Worm (Caenorhabditis elegans): ENCODE data around the gene C29E4.15.

Gene C29E4.15

DNA sequence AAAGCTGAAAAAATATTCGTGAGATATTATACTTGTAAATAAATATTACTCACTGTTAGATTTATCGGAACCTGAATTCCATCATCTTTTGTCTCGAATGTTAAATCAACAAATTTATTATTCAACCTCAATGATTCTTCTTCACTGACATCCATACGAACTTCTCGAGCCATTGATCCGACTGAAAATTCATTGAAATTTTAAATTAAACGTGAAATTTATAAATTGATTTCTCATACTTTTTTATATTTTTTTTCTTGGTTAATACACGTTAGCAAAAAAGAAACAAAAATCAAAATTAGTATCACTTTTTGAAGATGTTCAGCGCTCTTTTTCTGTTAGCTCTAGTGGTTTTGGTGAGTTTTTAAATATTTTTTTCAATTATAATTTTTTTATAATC lies 32.6 kb upstream of the C29E4.15 start, which contains the start of gene C29E4.14 (continued):
- TF ChIP-seq F37B4.10 (GFP tag; IDR thresholded peaks at IDR 0.05) (no peak), Y79H2A.3 (GFP tag; conservative IDR thresholded peaks at IDR 0.05) (no peak)

DNA sequence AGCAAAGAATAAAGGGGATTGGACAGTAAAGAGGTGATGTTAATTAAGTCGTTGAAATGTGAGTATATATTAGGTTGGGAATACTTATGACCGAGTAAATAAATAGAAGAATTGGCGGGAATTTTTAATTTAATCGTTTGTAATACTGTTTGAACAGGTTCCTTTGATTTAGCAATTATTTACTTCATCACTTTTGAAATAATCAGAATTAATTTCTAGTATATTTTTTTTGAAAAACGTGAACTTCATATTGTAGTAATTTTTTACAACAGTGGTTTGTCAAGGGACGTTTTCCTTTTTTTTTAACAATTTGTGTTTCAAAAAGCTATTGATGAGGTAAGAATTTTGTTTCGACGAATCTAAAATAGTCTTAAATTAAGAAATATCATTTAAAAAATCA lies 30.2 kb upstream of the C29E4.15 start, which contains the start of gene C29E4.17:
Gene C29E4.17 (plus strand): TSS at position 301 of the 400 bp plus-strand sequence.
- TF ChIP-seq die-1 (tag; optimal IDR thresholded peaks at IDR 0.05), result no peak
- TF ChIP-seq sdz-38 (tag; optimal IDR thresholded peaks at IDR 0.05), result no peak
- TF ChIP-seq ztf-25 (GFP tag; IDR thresholded peaks at IDR 0.05), result no peak
- TF ChIP-seq Y56A3A.18 (GFP tag; IDR thresholded peaks at IDR 0.05), result no peak

DNA sequence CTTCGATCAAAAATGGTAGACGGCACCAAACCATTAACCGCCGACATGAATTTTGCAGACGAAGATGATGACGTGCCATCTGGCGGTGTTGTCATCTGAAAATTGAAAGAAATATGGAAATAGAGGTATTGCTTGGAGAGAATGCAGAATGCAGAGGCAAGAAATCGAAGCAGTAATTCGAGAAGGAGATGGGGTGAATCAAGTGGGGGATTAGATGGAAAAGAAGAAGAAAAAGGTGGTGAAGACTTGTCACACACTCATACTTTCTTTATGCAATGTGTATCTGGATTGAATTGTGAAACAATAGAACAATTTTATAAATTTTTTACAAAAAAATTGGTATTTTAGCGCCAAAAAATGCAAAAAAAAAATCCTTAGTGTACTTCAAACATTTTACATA lies 27.6 kb upstream of the C29E4.15 start, which contains the start of gene tag-250:
Gene tag-250 (minus strand): TSS at position 101 of the 400 bp plus-strand sequence.
- TF ChIP-seq zfh-2 (GFP tag; conservative IDR thresholded peaks at IDR 0.05), result no peak
- TF ChIP-seq repo-1 (tag; optimal IDR thresholded peaks at IDR 0.05), result no peak
- TF ChIP-seq C06A6.2 (GFP tag; conservative IDR thresholded peaks at IDR 0.05), result no peak
- TF ChIP-seq F22D6.2 (tag; optimal IDR thresholded peaks at IDR 0.05), result no peak
- TF ChIP-seq snpc-1.1 (tag; optimal IDR thresholded peaks at IDR 0.05; ENCODE audit: insufficient read depth), result no peak
- no peak for TF ChIP-seq F52B5.7 (tag; optimal IDR thresholded peaks at IDR 0.05)

DNA sequence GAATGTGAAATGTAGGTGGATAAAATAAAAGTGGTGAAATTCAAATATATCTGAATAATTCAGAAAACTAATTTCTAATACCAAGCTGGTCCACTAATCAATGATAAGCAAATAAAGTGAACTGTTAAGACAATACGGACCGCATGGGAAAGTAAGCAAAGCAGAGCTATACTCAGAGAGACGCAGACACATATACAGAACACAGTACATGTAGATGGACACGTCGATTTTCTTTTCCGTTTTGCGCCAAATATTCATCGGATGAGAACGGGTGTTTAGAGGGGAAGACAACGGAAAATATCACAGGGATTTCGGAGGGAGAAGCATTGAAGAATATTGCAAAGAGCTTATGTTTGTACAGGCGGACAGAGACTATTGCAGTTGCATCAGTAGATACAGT lies 26.5 kb upstream of the C29E4.15 start:
- TF ChIP-seq hmg-1.2 (GFP tag; IDR thresholded peaks at IDR 0.05) (peak; percentile 36; the same call in 1 of the 2 replicates), athp-1 (tag; optimal IDR thresholded peaks at IDR 0.05) (no peak)

DNA sequence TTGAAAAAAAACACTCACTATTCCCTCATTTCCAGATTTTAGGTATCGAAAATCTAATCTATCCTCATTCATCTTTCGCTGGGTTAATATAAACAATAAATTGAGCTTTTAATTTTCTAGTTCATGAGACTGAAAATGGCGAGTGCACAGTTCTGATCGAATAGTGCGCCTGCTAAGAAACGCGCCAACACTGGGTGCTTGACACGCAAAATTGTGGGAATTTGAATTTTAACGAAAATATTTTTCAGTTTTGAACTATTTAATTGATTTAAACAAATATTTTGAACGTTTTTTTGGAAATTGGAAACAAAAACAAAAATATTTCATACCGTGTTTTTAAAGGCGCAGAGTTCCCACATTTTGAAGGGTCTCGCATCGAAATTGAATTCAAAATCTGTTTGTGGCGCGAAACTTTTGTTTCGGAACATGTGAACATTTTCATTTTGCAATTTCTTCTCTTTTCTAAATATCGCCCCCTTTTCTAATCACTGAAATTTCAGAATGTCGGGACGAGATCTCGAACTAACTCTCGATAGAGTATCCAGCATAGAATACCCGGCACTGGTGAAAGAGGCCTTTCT lies 23.8 kb upstream of the C29E4.15 start, which contains the start of the genes C29E4.13 and npp-15:
Gene C29E4.13 (minus strand): TSS at position 169 of the 581 bp plus-strand sequence.
Gene npp-15 (plus strand): TSS at position 495 of the 581 bp plus-strand sequence.
- TF ChIP-seq unc-130 (GFP tag; optimal IDR thresholded peaks at IDR 0.05) (peak; percentile 9), K11D2.4 (GFP tag; IDR thresholded peaks at IDR 0.05) (no peak), xnd-1 (tag; optimal IDR thresholded peaks at IDR 0.05) (peak; percentile 60), attf-5 (GFP tag; optimal IDR thresholded peaks at IDR 0.05) (peak; percentile 46), lsl-1 (GFP tag; optimal IDR thresholded peaks at IDR 0.05) (peak; percentile 73), B0019.2 (GFP tag; conservative IDR thresholded peaks at IDR 0.05) (no peak), lin-54 (GFP tag; optimal IDR thresholded peaks at IDR 0.05) (peak; percentile 55), efl-1 (GFP tag; optimal IDR thresholded peaks at IDR 0.05) (peak; percentile 87), madf-3 (GFP tag; IDR thresholded peaks at IDR 0.05) (no peak), tbp1 (GFP tag; optimal IDR thresholded peaks at IDR 0.05) (peak; percentile 1), madf-8 (GFP tag; conservative IDR thresholded peaks at IDR 0.05) (peak; percentile 55), madf-6 (GFP tag; IDR thresholded peaks at IDR 0.05) (peak; percentile 80), dpl-1 (GFP tag; optimal IDR thresholded peaks at IDR 0.05) (peak; percentile 72), hrde-1 (tag; optimal IDR thresholded peaks at IDR 0.05; ENCODE audit: borderline replicate concordance) (no peak), nhr-80 (tag; optimal IDR thresholded peaks at IDR 0.05) (peak; percentile 15), cebp-1 (GFP tag; IDR thresholded peaks at IDR 0.05) (no peak), cebp-1 (tag; optimal IDR thresholded peaks at IDR 0.05) (peak; percentile 18), D2030.7 (GFP tag; IDR thresholded peaks at IDR 0.05) (peak; percentile 50), attf-3 (GFP tag; conservative IDR thresholded peaks at IDR 0.05) (peak; percentile 53; the same call in 1 of the 2 replicates), Y79H2A.3 (GFP tag; conservative IDR thresholded peaks at IDR 0.05) (no peak), F33H1.4 (GFP tag; IDR thresholded peaks at IDR 0.05) (peak; percentile 82), rec-8 (tag; optimal IDR thresholded peaks at IDR 0.05) (no peak), ztf-18 (tag; optimal IDR thresholded peaks at IDR 0.05) (peak; percentile 90), F57A8.1 (GFP tag; optimal IDR thresholded peaks at IDR 0.05) (no peak)
